Fruit fly (Drosophila melanogaster) whole organism, prepupa: Measurements from ENCODE around the gene CG8173.
A peak's percentile ranks its signal among the peaks of the same experiment; 100 is the strongest.

ENCODE experiments used
- Blimp-1 ChIP-seq: fragments of 200-800 bp; sonication (Bioruptor generic); optimal IDR thresholded peaks from 3 replicates; lab custom pipeline; 2017; ENCODE audit warnings: missing biosample characterization, missing genetic modification characterization, mild to moderate bottlenecking, moderate library complexity, missing genetic modification reagents
- CG10631 ChIP-seq: fragments of 200-800 bp; sonication (Bioruptor generic); optimal IDR thresholded peaks from 2 replicates; lab custom pipeline; 2016; ENCODE audit warnings: missing biosample characterization, missing genetic modification characterization
- CG11294 ChIP-seq: fragments of 200-800 bp; sonication (Bioruptor generic); IDR thresholded peaks from 2 replicates; pipeline ENCODE4 v1.3.6; 2022; ENCODE audit warnings: missing biosample characterization, missing genetic modification characterization
- CG11762 ChIP-seq: fragments of 200-800 bp; sonication (Bioruptor generic); optimal IDR thresholded peaks from 3 replicates; lab custom pipeline; 2016; ENCODE audit warnings: missing biosample characterization, missing genetic modification characterization; ENCODE audit not compliant: insufficient read depth
- CG1621 ChIP-seq: fragments of 200-800 bp; sonication (Bioruptor generic); optimal IDR thresholded peaks from 3 replicates; lab custom pipeline; 2018; ENCODE audit warnings: missing biosample characterization, mild to moderate bottlenecking, missing genetic modification characterization
- CG16779 ChIP-seq: fragments of 200-800 bp; sonication (Bioruptor generic); optimal IDR thresholded peaks from 3 replicates; lab custom pipeline; 2017; ENCODE audit warnings: missing biosample characterization, mild to moderate bottlenecking, missing genetic modification characterization
- CG3032 ChIP-seq: fragments of 200-800 bp; optimal IDR thresholded peaks from 2 replicates; lab custom pipeline; 2019; ENCODE audit warnings: missing biosample characterization, mild to moderate bottlenecking, missing genetic modification characterization, moderate library complexity
- CG31627 ChIP-seq: fragments of 200-800 bp; sonication (Bioruptor generic); optimal IDR thresholded peaks from 3 replicates; lab custom pipeline; 2016; ENCODE audit warnings: missing biosample characterization, missing genetic modification characterization
- CG32006 ChIP-seq: fragments of 200-800 bp; sonication (Bioruptor generic); optimal IDR thresholded peaks from 3 replicates; lab custom pipeline; 2017; ENCODE audit warnings: missing biosample characterization, mild to moderate bottlenecking, missing genetic modification characterization
- CG3919 ChIP-seq: fragments of 200-800 bp; sonication (Bioruptor generic); optimal IDR thresholded peaks from 3 replicates; lab custom pipeline; 2016; ENCODE audit warnings: missing biosample characterization, missing genetic modification characterization
- CG4318 ChIP-seq: fragments of 200-800 bp; sonication (Bioruptor generic); optimal IDR thresholded peaks from 3 replicates; lab custom pipeline; 2017; ENCODE audit warnings: missing biosample characterization, mild to moderate bottlenecking, missing genetic modification characterization
- CG6163 ChIP-seq: fragments of 200-800 bp; sonication (Bioruptor generic); IDR thresholded peaks from 3 replicates; pipeline ENCODE4 v1.3.6; 2022; ENCODE audit warnings: missing biosample characterization, missing genetic modification characterization
- CG6276 ChIP-seq: fragments of 200-800 bp; sonication (Bioruptor generic); optimal IDR thresholded peaks from 2 replicates; lab custom pipeline; 2017; ENCODE audit warnings: missing biosample characterization, mild to moderate bottlenecking, missing genetic modification characterization
- CG6792 ChIP-seq: fragments of 200-800 bp; sonication (Bioruptor generic); optimal IDR thresholded peaks from 3 replicates; lab custom pipeline; 2016; ENCODE audit warnings: missing biosample characterization, missing genetic modification characterization
- CG6808 ChIP-seq: fragments of 200-800 bp; sonication (Bioruptor generic); optimal IDR thresholded peaks from 3 replicates; lab custom pipeline; 2017; ENCODE audit warnings: missing biosample characterization, missing genetic modification characterization, mild to moderate bottlenecking, moderate library complexity, missing genetic modification reagents
- CG6854 ChIP-seq: fragments of 200-800 bp; sonication (Bioruptor generic); optimal IDR thresholded peaks from 2 replicates; lab custom pipeline; 2017; ENCODE audit warnings: missing biosample characterization, mild to moderate bottlenecking, missing genetic modification characterization
- CG7368 ChIP-seq: fragments of 200-800 bp; sonication (Bioruptor generic); optimal IDR thresholded peaks from 3 replicates; lab custom pipeline; 2016; ENCODE audit warnings: missing biosample characterization, missing genetic modification characterization
- CG9139 ChIP-seq: fragments of 200-800 bp; sonication (Bioruptor generic); optimal IDR thresholded peaks from 3 replicates; lab custom pipeline; 2017; ENCODE audit warnings: missing biosample characterization, mild to moderate bottlenecking, missing genetic modification characterization
- Eip75B ChIP-seq: fragments of 200-800 bp; sonication (Bioruptor generic); optimal IDR thresholded peaks from 3 replicates; lab custom pipeline; 2016; ENCODE audit warnings: missing biosample characterization, missing genetic modification characterization
- Eip78C ChIP-seq: fragments of 200-800 bp; sonication (Bioruptor generic); peaks from one replicate; lab custom pipeline; 2016; ENCODE audit warnings: missing biosample characterization, missing genetic modification characterization
- Eip93F ChIP-seq: fragments of 200-800 bp; sonication (Bioruptor generic); optimal IDR thresholded peaks from 2 replicates; lab custom pipeline; 2016; ENCODE audit warnings: missing biosample characterization, mild to moderate bottlenecking, missing genetic modification characterization
- Ets21C ChIP-seq: fragments of 200-800 bp; sonication (Bioruptor generic); optimal IDR thresholded peaks from 3 replicates; lab custom pipeline; 2016; ENCODE audit warnings: missing biosample characterization, missing genetic modification characterization
- Ets96B ChIP-seq: fragments of 200-800 bp; optimal IDR thresholded peaks from 2 replicates; lab custom pipeline; 2019; ENCODE audit warnings: missing biosample characterization, mild to moderate bottlenecking, missing genetic modification characterization, moderate library complexity
- Gug ChIP-seq: fragments of 200-800 bp; sonication (Bioruptor generic); IDR thresholded peaks from 2 replicates; pipeline ENCODE4 v1.3.6; 2022; ENCODE audit warnings: missing biosample characterization, missing genetic modification characterization
- Hr38 ChIP-seq: sonication (Bioruptor generic); optimal IDR thresholded peaks from 2 replicates; lab custom pipeline; 2016; ENCODE audit warnings: missing biosample characterization, missing genetic modification characterization
- Met ChIP-seq: fragments of 200-800 bp; sonication (Bioruptor generic); optimal IDR thresholded peaks from 3 replicates; lab custom pipeline; 2016; ENCODE audit warnings: missing biosample characterization, missing genetic modification characterization
- OdsH ChIP-seq: fragments of 200-800 bp; sonication (Bioruptor generic); optimal IDR thresholded peaks from 3 replicates; lab custom pipeline; 2016; ENCODE audit warnings: missing biosample characterization, missing genetic modification characterization
- Smox ChIP-seq: fragments of 200-800 bp; sonication (Bioruptor generic); optimal IDR thresholded peaks from 3 replicates; lab custom pipeline; 2016; ENCODE audit warnings: missing biosample characterization, missing genetic modification characterization
- Sox102F ChIP-seq: fragments of 200-800 bp; sonication (Bioruptor generic); optimal IDR thresholded peaks from 2 replicates; lab custom pipeline; 2016; ENCODE audit warnings: missing biosample characterization, mild to moderate bottlenecking, missing genetic modification characterization
- Sox14 ChIP-seq: fragments of 200-800 bp; sonication (Bioruptor generic); optimal IDR thresholded peaks from 3 replicates; lab custom pipeline; 2016; ENCODE audit warnings: missing biosample characterization, missing genetic modification characterization
- Sox15 ChIP-seq: fragments of 200-800 bp; sonication (Bioruptor generic); optimal IDR thresholded peaks from 3 replicates; lab custom pipeline; 2016; ENCODE audit warnings: missing biosample characterization, missing genetic modification characterization
- achi ChIP-seq: fragments of 200-800 bp; sonication (Bioruptor generic); optimal IDR thresholded peaks from 3 replicates; lab custom pipeline; 2016; ENCODE audit warnings: missing biosample characterization, missing genetic modification characterization
- acj6 ChIP-seq: fragments of 200-800 bp; sonication (Bioruptor generic); optimal IDR thresholded peaks from 3 replicates; lab custom pipeline; 2016; ENCODE audit warnings: missing biosample characterization, missing genetic modification characterization
- dac ChIP-seq: fragments of 200-800 bp; sonication (Bioruptor generic); optimal IDR thresholded peaks from 2 replicates; lab custom pipeline; 2017; ENCODE audit warnings: missing biosample characterization, mild to moderate bottlenecking, missing genetic modification characterization
- dsx ChIP-seq: fragments of 200-800 bp; optimal IDR thresholded peaks from 3 replicates; lab custom pipeline; 2019; ENCODE audit warnings: missing biosample characterization, mild to moderate bottlenecking, missing genetic modification characterization, moderate library complexity; ENCODE audit not compliant: poor library complexity, severe bottlenecking
- eg ChIP-seq: fragments of 200-800 bp; sonication (Bioruptor generic); IDR thresholded peaks from 3 replicates; pipeline ENCODE4 v1.3.6; 2022; ENCODE audit warnings: missing biosample characterization, missing genetic modification characterization
- fd59A ChIP-seq: fragments of 200-800 bp; sonication (Bioruptor generic); optimal IDR thresholded peaks from 2 replicates; lab custom pipeline; 2017; ENCODE audit warnings: missing biosample characterization, mild to moderate bottlenecking, missing genetic modification characterization, missing genetic modification reagents
- fd85E ChIP-seq: fragments of 200-800 bp; sonication (Bioruptor generic); optimal IDR thresholded peaks from 3 replicates; lab custom pipeline; 2016; ENCODE audit warnings: missing biosample characterization, missing genetic modification characterization
- fkh ChIP-seq: fragments of 200-800 bp; sonication (Bioruptor generic); optimal IDR thresholded peaks from 3 replicates; lab custom pipeline; 2017; ENCODE audit warnings: missing biosample characterization, mild to moderate bottlenecking, missing genetic modification characterization, moderate library complexity
- lz ChIP-seq: fragments of 200-800 bp; sonication (Bioruptor generic); optimal IDR thresholded peaks from 3 replicates; lab custom pipeline; 2016; ENCODE audit warnings: missing biosample characterization, missing genetic modification characterization
- net ChIP-seq: fragments of 200-800 bp; sonication (Bioruptor generic); optimal IDR thresholded peaks from 3 replicates; lab custom pipeline; 2016; ENCODE audit warnings: missing biosample characterization, missing genetic modification characterization
- pdm3 ChIP-seq: fragments of 200-800 bp; sonication (Bioruptor generic); optimal IDR thresholded peaks from 3 replicates; lab custom pipeline; 2016; ENCODE audit warnings: missing biosample characterization, missing genetic modification characterization
- spab ChIP-seq: fragments of 200-800 bp; sonication (Bioruptor generic); optimal IDR thresholded peaks from 2 replicates; lab custom pipeline; 2017; ENCODE audit warnings: missing biosample characterization, mild to moderate bottlenecking, missing genetic modification characterization, missing genetic modification reagents
- ss ChIP-seq, 2 experiments: fragments of 200-800 bp; sonication (Bioruptor generic); optimal IDR thresholded peaks; 2 replicates in 1 of 2; 3 replicates in 1 of 2; lab custom pipeline; 2017 to 2018; ENCODE audit warnings: mild to moderate bottlenecking in 2 of 2, missing biosample characterization in 2 of 2, missing genetic modification characterization in 2 of 2, moderate library complexity in 1 of 2
- svp ChIP-seq: fragments of 200-800 bp; sonication (Bioruptor generic); peaks from one replicate; lab custom pipeline; 2016; ENCODE audit warnings: missing biosample characterization, missing genetic modification characterization
- topi ChIP-seq: fragments of 200-800 bp; sonication (Bioruptor generic); optimal IDR thresholded peaks from 3 replicates; lab custom pipeline; 2016; ENCODE audit warnings: missing biosample characterization, missing genetic modification characterization
- vri ChIP-seq: fragments of 200-800 bp; sonication (Bioruptor generic); optimal IDR thresholded peaks from 3 replicates; lab custom pipeline; 2016; ENCODE audit warnings: missing biosample characterization, mild to moderate bottlenecking, missing genetic modification characterization

CG8173 gene

DNA sequence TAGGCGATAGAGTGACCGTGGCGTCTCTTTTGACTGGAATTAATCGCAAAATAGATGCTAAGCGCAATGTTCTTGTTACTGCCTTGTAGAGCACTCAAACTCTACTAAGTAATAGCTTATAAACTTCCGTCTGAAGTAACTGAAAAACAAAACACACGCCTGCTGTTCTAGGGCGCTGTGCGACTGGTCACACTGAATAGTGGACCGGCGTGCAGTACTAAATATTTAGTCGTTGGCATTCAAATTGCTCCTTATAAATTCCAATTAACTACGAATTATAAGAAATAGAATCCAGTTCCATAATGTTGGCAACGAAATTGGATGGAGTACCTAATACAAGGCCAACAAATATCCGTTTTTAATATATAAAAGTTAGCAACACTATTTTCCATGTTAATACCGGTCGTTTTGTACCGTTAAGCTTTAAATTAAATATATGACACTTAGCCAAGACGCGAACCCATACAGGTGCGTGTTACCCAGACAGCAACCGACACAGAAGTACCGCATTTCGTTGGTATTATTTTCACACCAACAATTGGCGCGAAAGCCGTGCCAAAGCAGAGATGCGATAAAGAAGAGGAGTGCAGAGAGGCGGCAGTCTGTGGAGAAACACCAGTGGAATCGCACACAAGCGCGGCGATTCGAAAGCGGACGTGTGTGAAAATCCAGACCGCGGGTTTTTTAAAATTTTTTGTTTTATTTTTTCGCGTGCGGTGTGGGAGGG is at the start of gene CG8173, which contains the start of gene raskol:
CG8173 (minus strand) TSS at position 108 of the 727 bp plus-strand sequence.
raskol (plus strand) TSS at position 599 of the 727 bp plus-strand sequence.
- TF ChIP-seq Gug (GFP tag; lab: Robert Waterston, UW) (no peak), CG9139 (peak; percentile 41), CG6792 (peak; percentile 8), ss (GFP tag; optimal IDR thresholded peaks at IDR 0.05; lab: Kevin White, UChicago) (peak; percentile 22 to 33), fkh (GFP tag; lab: Kevin White, UChicago) (no peak), CG32006 (no peak), topi (GFP tag; lab: Kevin White, UChicago) (peak; percentile 27), CG6808 (GFP tag; lab: Kevin White, UChicago) (peak; percentile 25), CG16779 (no peak), dac (GFP tag; lab: Kevin White, UChicago) (no peak), CG1621 (tag; lab: Kevin White, UChicago) (peak; percentile 49), CG3919 (peak; percentile 2), CG6163 (peak; percentile 71), Smox (peak; percentile 1), CG3032 (tag; lab: Kevin White, UChicago) (no peak), Hr38 (no peak), Sox14 (GFP tag; lab: Kevin White, UChicago) (peak; percentile 40), Eip78C (peak; percentile 78), vri (GFP tag; lab: Kevin White, UChicago) (peak; percentile 1), achi (GFP tag; lab: Kevin White, UChicago) (no peak), fd59A (GFP tag; lab: Kevin White, UChicago) (no peak), eg (peak; percentile 61; the same call in 2 of the 3 replicates), svp (GFP tag; lab: Kevin White, UChicago) (peak; percentile 92), CG6854 (GFP tag; lab: Kevin White, UChicago) (no peak)

- TF ChIP-seq lz (GFP tag; lab: Kevin White, UChicago) (no peak), eg (no peak), CG7368 (GFP tag; lab: Kevin White, UChicago) (no peak), CG31627 (GFP tag; lab: Kevin White, UChicago) (no peak), Eip75B (GFP tag; lab: Kevin White, UChicago) (no peak), spab (GFP tag; lab: Kevin White, UChicago) (no peak), Eip93F (no peak)
- TF ChIP-seq, all 60 proteins: peak for 0
Measured at dm6 chrX:17756845-17757244, 47.4 kb upstream of the CG8173 start.

DNA sequence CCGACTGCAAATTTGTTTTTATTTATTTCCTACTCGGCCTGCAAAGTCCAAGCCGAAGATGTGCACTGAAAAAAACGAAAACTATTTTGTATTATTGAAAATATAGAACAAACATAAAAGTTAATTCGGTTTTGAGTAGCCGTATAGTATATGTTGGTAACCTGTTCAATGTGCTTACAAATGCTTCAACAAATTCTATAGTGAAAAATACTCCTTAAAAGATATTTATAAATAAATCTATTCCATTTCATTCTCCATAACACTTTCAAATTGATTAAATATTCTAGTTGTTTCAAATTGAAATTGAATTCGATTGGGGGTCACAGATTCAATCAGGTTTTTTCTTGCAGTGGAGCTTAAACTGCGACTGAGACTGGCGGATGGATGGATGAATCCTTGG is 45.7 kb upstream of the CG8173 start:
- TF ChIP-seq vri (GFP tag; lab: Kevin White, UChicago) (no peak), Met (GFP tag; lab: Kevin White, UChicago) (peak; percentile 53), dac (GFP tag; lab: Kevin White, UChicago) (no peak), OdsH (GFP tag; lab: Kevin White, UChicago) (peak; percentile 58), CG6808 (GFP tag; lab: Kevin White, UChicago) (peak; percentile 56), eg (no peak), Ets21C (GFP tag; lab: Kevin White, UChicago) (no peak), CG6276 (no peak), Sox102F (peak; percentile 9), pdm3 (GFP tag; lab: Kevin White, UChicago) (no peak), CG4318 (no peak), CG11294 (no peak), lz (GFP tag; lab: Kevin White, UChicago) (peak; percentile 8), CG6854 (GFP tag; lab: Kevin White, UChicago) (no peak), acj6 (no peak), CG1621 (tag; lab: Kevin White, UChicago) (no peak), fd85E (no peak), Eip78C (peak; percentile 64), CG10631 (GFP tag; lab: Kevin White, UChicago) (peak; percentile 32), CG16779 (no peak), dsx (GFP tag; lab: Kevin White, UChicago) (no peak), Ets96B (tag; lab: Kevin White, UChicago) (peak; percentile 53), net (no peak), Sox15 (no peak), Eip75B (GFP tag; lab: Kevin White, UChicago) (no peak), CG11762 (no peak), Blimp-1 (GFP tag; lab: Kevin White, UChicago) (no peak), CG6792 (no peak)
